Fruit fly (Drosophila melanogaster) S2 (cell line): ENCODE measurements around the gene CG16734.

Experiments
- CG8478 ChIP-seq: fragments of >200 bp; optimal IDR thresholded peaks from 2 replicates; lab custom pipeline; 2018
- CTCF ChIP-seq, 2 experiments: fragments of >200 bp; optimal IDR thresholded peaks; 2 replicates each; lab custom pipeline; 2018

DNA sequence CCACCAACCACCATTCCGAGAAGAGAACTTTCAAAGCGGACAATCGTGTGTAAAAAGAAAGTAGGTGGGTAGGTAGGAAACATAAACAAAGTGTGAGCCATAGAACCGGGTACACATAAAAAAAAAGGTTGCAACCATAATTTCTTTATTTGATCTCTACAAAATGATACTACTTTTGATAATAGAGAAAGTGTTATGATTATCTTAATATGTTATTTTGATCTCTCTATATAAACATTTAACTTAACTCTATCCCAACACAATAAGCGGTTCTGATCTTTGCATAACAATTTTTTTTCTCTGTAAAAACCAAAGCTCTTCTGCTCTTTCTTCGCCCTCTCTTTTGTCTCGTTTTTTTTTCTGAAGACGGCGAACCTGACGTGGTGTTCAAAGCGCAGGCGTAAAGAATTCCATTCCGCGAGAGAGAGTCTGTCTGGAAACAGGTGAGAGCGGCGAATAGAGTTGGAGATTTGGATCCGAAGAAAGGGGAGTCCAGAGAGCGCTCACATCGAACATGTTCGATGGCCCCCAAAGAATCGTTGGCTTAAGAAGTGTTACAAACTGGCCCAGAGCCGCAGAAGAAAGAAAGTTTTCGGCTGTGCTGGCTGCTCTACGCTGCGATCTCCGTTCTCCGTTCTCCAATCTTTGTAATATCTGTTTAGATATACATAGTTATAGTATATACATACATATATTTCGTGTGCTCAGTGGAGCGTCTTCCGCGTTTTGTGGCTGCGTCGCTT lies 7.8 kb upstream of the CG16734 start:
- TF ChIP-seq CG8478 (lab: Kevin White, UChicago) (no peak), CTCF (optimal IDR thresholded peaks at IDR 0.05; lab: Kevin White, UChicago) (no peak)
